Fruit fly (Drosophila melanogaster): Measurements from ENCODE around the gene CG4678.

The CG4678 gene

dm6 chrX:16750712-16751578, 55.0 kb downstream of the CG4678 start (continued):
- TF ChIP-seq pita (GFP tag; optimal IDR thresholded peaks at IDR 0.05) (no peak), Atf6 (GFP tag; IDR thresholded peaks at IDR 0.05) (peak; percentile 70), CG11696 (GFP tag; IDR thresholded peaks at IDR 0.05) (peak; percentile 15; the same call in 1 of the 2 replicates), CG10959 (GFP tag; IDR thresholded peaks at IDR 0.05) (no peak), Chrac-16 (GFP tag; optimal IDR thresholded peaks at IDR 0.05) (peak; percentile 59), slbo (GFP tag; IDR thresholded peaks at IDR 0.05) (peak; percentile 42; the same call in 1 of the 2 replicates), CG10209 (GFP tag; optimal IDR thresholded peaks at IDR 0.05) (peak; percentile 64), NfI (GFP tag; optimal IDR thresholded peaks at IDR 0.05) (peak; percentile 69), dimm (GFP tag; IDR thresholded peaks at IDR 0.05) (0 out of 2 replicates have a peak, but pooled peaks have one; percentile 8), mam (GFP tag; optimal IDR thresholded peaks at IDR 0.05) (no peak), hbn (GFP tag; IDR thresholded peaks at IDR 0.05; ENCODE audit: partially characterized antibody) (no peak), CG5180 (GFP tag; optimal IDR thresholded peaks at IDR 0.05) (peak; percentile 57), pan (optimal IDR thresholded peaks at IDR 0.05) (no peak), pan (GFP tag; optimal IDR thresholded peaks at IDR 0.05 in 1 of 2, IDR thresholded peaks at IDR 0.05 in 1 of 2) (peak in 1 of 2 experiments; percentile 42), inv (GFP tag; IDR thresholded peaks at IDR 0.05; ENCODE audit: partially characterized antibody) (no peak), sob (GFP tag; IDR thresholded peaks at IDR 0.05) (peak; percentile 58), chif (GFP tag; optimal IDR thresholded peaks at IDR 0.05) (peak in 1 of 2 experiments; percentile 16), Nf-YC (tag; optimal IDR thresholded peaks at IDR 0.05) (peak; percentile 76), CG31388 (GFP tag; optimal IDR thresholded peaks at IDR 0.05) (no peak), odd (GFP tag; optimal IDR thresholded peaks at IDR 0.05) (peak; percentile 82), luna (GFP tag; optimal IDR thresholded peaks at IDR 0.05) (no peak), ERR (GFP tag; optimal IDR thresholded peaks at IDR 0.05) (no peak), CG4617 (GFP tag; optimal IDR thresholded peaks at IDR 0.05; ENCODE audit: borderline replicate concordance) (no peak), chn (GFP tag; optimal IDR thresholded peaks at IDR 0.05) (peak; percentile 40), Bdp1 (GFP tag; optimal IDR thresholded peaks at IDR 0.05) (peak; percentile 30), fu2 (GFP tag; optimal IDR thresholded peaks at IDR 0.05) (no peak), CG10431 (GFP tag; optimal IDR thresholded peaks at IDR 0.05) (peak; percentile 27), H15 (GFP tag; IDR thresholded peaks at IDR 0.05) (no peak), Oaz (GFP tag; IDR thresholded peaks at IDR 0.05) (peak; percentile 59), Dbx (GFP tag; IDR thresholded peaks at IDR 0.05) (no peak), Ada2b (GFP tag; IDR thresholded peaks at IDR 0.05) (no peak), shn (GFP tag; optimal IDR thresholded peaks at IDR 0.05) (no peak), tx (GFP tag; optimal IDR thresholded peaks at IDR 0.05) (no peak), gcm2 (GFP tag; optimal IDR thresholded peaks at IDR 0.05) (no peak), CG11504 (tag; optimal IDR thresholded peaks at IDR 0.05) (peak; percentile 80), maf-S (GFP tag; optimal IDR thresholded peaks at IDR 0.05) (no peak), CG2199 (GFP tag; IDR thresholded peaks at IDR 0.05) (no peak), pzg (GFP tag; optimal IDR thresholded peaks at IDR 0.05) (no peak), klu (GFP tag; IDR thresholded peaks at IDR 0.05) (no peak), kni (GFP tag; optimal IDR thresholded peaks at IDR 0.05) (peak; percentile 66), CG4820 (GFP tag; optimal IDR thresholded peaks at IDR 0.05) (peak; percentile 99), CG10543 (GFP tag; optimal IDR thresholded peaks at IDR 0.05) (peak; percentile 68), CG11093 (GFP tag; IDR thresholded peaks at IDR 0.05) (no peak), Fer2 (tag; optimal IDR thresholded peaks at IDR 0.05) (peak; percentile 41), Lim3 (GFP tag; IDR thresholded peaks at IDR 0.05) (no peak), CG3726 (GFP tag; IDR thresholded peaks at IDR 0.05) (no peak), CG17612 (GFP tag; IDR thresholded peaks at IDR 0.05) (no peak), PHDP (tag; optimal IDR thresholded peaks at IDR 0.05) (peak; percentile 84), Abd-B (GFP tag; optimal IDR thresholded peaks at IDR 0.05) (peak; percentile 50), CG8944 (GFP tag; optimal IDR thresholded peaks at IDR 0.05) (no peak)
